Fruit fly (Drosophila melanogaster): ENCODE data around the gene Rpn7.

Gene Rpn7

DNA sequence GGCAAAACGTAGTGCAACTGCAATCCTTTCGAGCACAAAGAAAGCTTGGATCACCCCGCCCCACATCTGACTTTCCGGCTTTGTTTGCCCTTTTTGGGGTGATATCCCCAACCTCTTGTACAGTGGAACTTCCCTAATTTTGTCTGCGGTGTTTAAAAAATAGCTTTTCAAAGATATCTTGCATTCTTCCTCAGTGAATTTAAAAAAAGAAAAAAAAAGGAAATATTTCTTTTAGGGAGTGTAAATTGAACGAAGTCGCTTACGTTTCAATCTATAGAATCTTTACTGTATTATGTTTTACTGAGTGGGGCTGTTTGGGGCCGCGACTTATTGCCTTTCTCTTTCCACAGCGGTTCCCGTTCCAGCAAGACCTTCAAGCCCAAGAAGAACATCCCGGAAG, 40.2 kb downstream of the Rpn7 start (continued):
- TF ChIP-seq chif (GFP tag; optimal IDR thresholded peaks at IDR 0.05) (peak; percentile 24 to 51), CG17612 (GFP tag; IDR thresholded peaks at IDR 0.05) (no peak), CG7745 (tag; optimal IDR thresholded peaks at IDR 0.05) (no peak), CHES-1-like (GFP tag; optimal IDR thresholded peaks at IDR 0.05) (no peak), Doc3 (GFP tag; IDR thresholded peaks at IDR 0.05; ENCODE audit: partially characterized antibody) (no peak), unc-4 (GFP tag; IDR thresholded peaks at IDR 0.05; ENCODE audit: partially characterized antibody) (no peak), NC2α (GFP tag; optimal IDR thresholded peaks at IDR 0.05) (no peak), CG32532 (GFP tag; IDR thresholded peaks at IDR 0.05) (peak; percentile 85), CG12942 (GFP tag; optimal IDR thresholded peaks at IDR 0.05) (no peak), ERR (GFP tag; optimal IDR thresholded peaks at IDR 0.05) (peak; percentile 48), CG17568 (GFP tag; optimal IDR thresholded peaks at IDR 0.05) (no peak), HLH54F (GFP tag; optimal IDR thresholded peaks at IDR 0.05) (peak; percentile 27), CG15514 (GFP tag; optimal IDR thresholded peaks at IDR 0.05) (peak; percentile 12), pb (GFP tag; optimal IDR thresholded peaks at IDR 0.05) (peak; percentile 42), Aef1 (GFP tag; IDR thresholded peaks at IDR 0.05) (peak; percentile 66), CG3726 (GFP tag; IDR thresholded peaks at IDR 0.05) (0 out of 3 replicates have a peak, but pooled peaks have one; percentile 32), CG9215 (GFP tag; IDR thresholded peaks at IDR 0.05) (peak; percentile 68), CG17829 (tag; optimal IDR thresholded peaks at IDR 0.05) (peak; percentile 41), CG16863 (GFP tag; optimal IDR thresholded peaks at IDR 0.05) (peak; percentile 47), CG3847 (GFP tag; IDR thresholded peaks at IDR 0.05) (peak; percentile 66), CG7556 (GFP tag; optimal IDR thresholded peaks at IDR 0.05) (peak; percentile 35), CG17359 (tag; optimal IDR thresholded peaks at IDR 0.05) (peak; percentile 65), ab (GFP tag; optimal IDR thresholded peaks at IDR 0.05) (no peak), vnd (GFP tag; IDR thresholded peaks at IDR 0.05; ENCODE audit: partially characterized antibody) (no peak), CG2875 (GFP tag; optimal IDR thresholded peaks at IDR 0.05) (no peak), crp (GFP tag; optimal IDR thresholded peaks at IDR 0.05) (no peak), CG10565 (GFP tag; optimal IDR thresholded peaks at IDR 0.05) (no peak), chinmo (GFP tag; IDR thresholded peaks at IDR 0.05; ENCODE audit: partially characterized antibody) (no peak), scrt (GFP tag; optimal IDR thresholded peaks at IDR 0.05) (peak; percentile 28), Mad (GFP tag; optimal IDR thresholded peaks at IDR 0.05) (no peak), ci (GFP tag; IDR thresholded peaks at IDR 0.05) (peak; percentile 80), Fer3 (tag; optimal IDR thresholded peaks at IDR 0.05) (peak; percentile 69), CG12155 (GFP tag; optimal IDR thresholded peaks at IDR 0.05) (peak; percentile 61), Dip3 (GFP tag; optimal IDR thresholded peaks at IDR 0.05) (peak; percentile 56), sim (GFP tag; IDR thresholded peaks at IDR 0.05) (no peak), ranshi (GFP tag; IDR thresholded peaks at IDR 0.05) (peak; percentile 82), D19B (GFP tag; optimal IDR thresholded peaks at IDR 0.05) (no peak), Six4 (GFP tag; optimal IDR thresholded peaks at IDR 0.05) (peak; percentile 4), CG9817 (tag; optimal IDR thresholded peaks at IDR 0.05) (peak; percentile 75), Deaf1 (tag; optimal IDR thresholded peaks at IDR 0.05) (no peak), CG11696 (GFP tag; IDR thresholded peaks at IDR 0.05) (peak; percentile 43; the same call in 1 of the 2 replicates), CG10462 (GFP tag; optimal IDR thresholded peaks at IDR 0.05) (no peak), CG33213 (GFP tag; optimal IDR thresholded peaks at IDR 0.05) (no peak), chm (GFP tag; IDR thresholded peaks at IDR 0.05) (0 out of 2 replicates have a peak, but pooled peaks have one; percentile 11), E2f1 (GFP tag; IDR thresholded peaks at IDR 0.05) (peak; percentile 80), stc (GFP tag; IDR thresholded peaks at IDR 0.05) (peak; percentile 80), CG1603 (tag; optimal IDR thresholded peaks at IDR 0.05) (no peak), Side (GFP tag; optimal IDR thresholded peaks at IDR 0.05) (peak; percentile 5), Sry-β (GFP tag; optimal IDR thresholded peaks at IDR 0.05) (no peak), Atf3 (GFP tag; optimal IDR thresholded peaks at IDR 0.05) (no peak), inv (GFP tag; IDR thresholded peaks at IDR 0.05; ENCODE audit: partially characterized antibody) (no peak)
